Worm (Caenorhabditis elegans) whole organism, L4/young adult: Measurements from ENCODE around the gene kin-26.

ENCODE experiments used
- W03F9.2 ChIP-seq: fragments of 150-350 bp; optimal IDR thresholded peaks from 2 replicates; lab custom pipeline; 2014; ENCODE audit warnings: missing biosample characterization, missing genetic modification characterization
- dao-5 ChIP-seq: sonication (generic microtip); optimal IDR thresholded peaks from 2 replicates; lab custom pipeline; 2016; ENCODE audit warnings: missing genotype, missing genetic modification characterization, moderate library complexity, missing compliant biosample characterization
- him-1 ChIP-seq: sonication (generic microtip); optimal IDR thresholded peaks from 2 replicates; lab custom pipeline; 2016; ENCODE audit warnings: missing genotype, missing genetic modification reagents, missing genetic modification characterization, missing compliant biosample characterization

ce11 chrIV:7850329-7850728, 27.4 kb downstream of the kin-26 start:
- TF ChIP-seq him-1 (tag; lab: Kevin White, UChicago) (no peak), W03F9.2 (no peak), dao-5 (tag; lab: Kevin White, UChicago) (no peak)
